Worm (Caenorhabditis elegans): ENCODE results near the gene paml-1.

paml-1 gene

ce11 chrIII:10248441-10249137 lies 14.7 kb upstream of the paml-1 start, which contains the start of the genes div-1 and cor-1:
div-1 (minus strand) TSS chrIII:10248559.
cor-1 (plus strand) TSS chrIII:10249111.
- TF ChIP-seq elt-1 (tag; optimal IDR thresholded peaks at IDR 0.05): no peak
- no peak for TF ChIP-seq blmp-1 (tag; optimal IDR thresholded peaks at IDR 0.05; ENCODE audit: insufficient read depth)
- no peak for TF ChIP-seq ceh-16 (tag; optimal IDR thresholded peaks at IDR 0.05)
- no peak for TF ChIP-seq snpc-4 (tag; optimal IDR thresholded peaks at IDR 0.05)
- peak; percentile 16 for TF ChIP-seq lin-13 (GFP tag; optimal IDR thresholded peaks at IDR 0.05)
- TF ChIP-seq lin-11 (tag; optimal IDR thresholded peaks at IDR 0.05): no peak
- no peak for TF ChIP-seq aly-2 (tag; optimal IDR thresholded peaks at IDR 0.05)
- TF ChIP-seq egl-27 (tag; optimal IDR thresholded peaks at IDR 0.05): no peak
- peak; percentile 56 for TF ChIP-seq unc-55 (GFP tag; optimal IDR thresholded peaks at IDR 0.05)
- TF ChIP-seq ceh-82 (tag; optimal IDR thresholded peaks at IDR 0.05): no peak
- TF ChIP-seq Y55F3AM.14 (GFP tag; optimal IDR thresholded peaks at IDR 0.05): no peak
- no peak for TF ChIP-seq mab-5 (tag; optimal IDR thresholded peaks at IDR 0.05)
- TF ChIP-seq lsy-2 (tag; optimal IDR thresholded peaks at IDR 0.05): peak in 1 of 2 experiments; percentile 60
- TF ChIP-seq nhr-237 (tag; optimal IDR thresholded peaks at IDR 0.05): no peak
- TF ChIP-seq nhr-12 (tag; optimal IDR thresholded peaks at IDR 0.05): no peak
- no peak for TF ChIP-seq ztf-4 (tag; optimal IDR thresholded peaks at IDR 0.05)
- no peak for TF ChIP-seq dmd-4 (tag; optimal IDR thresholded peaks at IDR 0.05)
- no peak for TF ChIP-seq ztf-1 (GFP tag; conservative IDR thresholded peaks at IDR 0.05)
- TF ChIP-seq C34F6.9 (tag; optimal IDR thresholded peaks at IDR 0.05): peak; percentile 38
- TF ChIP-seq elt-3 (tag; optimal IDR thresholded peaks at IDR 0.05): no peak
- no peak for TF ChIP-seq sma-9 (GFP tag; optimal IDR thresholded peaks at IDR 0.05)
- TF ChIP-seq sma-9 (tag; optimal IDR thresholded peaks at IDR 0.05): no peak
- TF ChIP-seq gmeb-1 (tag; optimal IDR thresholded peaks at IDR 0.05): peak; percentile 86
- TF ChIP-seq R02D3.7 (tag; optimal IDR thresholded peaks at IDR 0.05): no peak
- TF ChIP-seq nhr-10 (tag; optimal IDR thresholded peaks at IDR 0.05): no peak
- peak; percentile 5 for TF ChIP-seq F13H6.1 (tag; optimal IDR thresholded peaks at IDR 0.05)
- TF ChIP-seq nhr-11 (tag; optimal IDR thresholded peaks at IDR 0.05): no peak
- TF ChIP-seq unc-62 (GFP tag; optimal IDR thresholded peaks at IDR 0.05): no peak
- TF ChIP-seq zag-1 (tag; optimal IDR thresholded peaks at IDR 0.05): no peak
- no peak for TF ChIP-seq nhr-23 (tag; optimal IDR thresholded peaks at IDR 0.05)
- no peak for TF ChIP-seq nhr-21 (tag; optimal IDR thresholded peaks at IDR 0.05)
- TF ChIP-seq ZK546.5 (tag; optimal IDR thresholded peaks at IDR 0.05): no peak
- peak; percentile 10 for TF ChIP-seq sma-3 (GFP tag; optimal IDR thresholded peaks at IDR 0.05)
- no peak for TF ChIP-seq unc-39 (tag; optimal IDR thresholded peaks at IDR 0.05)
- TF ChIP-seq nhr-25 (tag; optimal IDR thresholded peaks at IDR 0.05): no peak
- no peak for TF ChIP-seq lin-39 (tag; optimal IDR thresholded peaks at IDR 0.05)
- TF ChIP-seq ama-1 (optimal IDR thresholded peaks at IDR 0.05): no peak
- TF ChIP-seq nhr-129 (tag; optimal IDR thresholded peaks at IDR 0.05): peak; percentile 15
- TF ChIP-seq sem-4 (tag; optimal IDR thresholded peaks at IDR 0.05): no peak
- TF ChIP-seq crh-2 (tag; optimal IDR thresholded peaks at IDR 0.05): peak; percentile 37
- no peak for TF ChIP-seq mdl-1 (tag; optimal IDR thresholded peaks at IDR 0.05)
- TF ChIP-seq skn-1 (tag; optimal IDR thresholded peaks at IDR 0.05): no peak
- TF ChIP-seq peb-1 (tag; optimal IDR thresholded peaks at IDR 0.05): no peak
- TF ChIP-seq alr-1 (tag; optimal IDR thresholded peaks at IDR 0.05): no peak
- TF ChIP-seq fos-1 (tag; optimal IDR thresholded peaks at IDR 0.05): no peak
- no peak for TF ChIP-seq ztf-11 (tag; optimal IDR thresholded peaks at IDR 0.05)
- TF ChIP-seq nhr-6 (tag; optimal IDR thresholded peaks at IDR 0.05): no peak
- no peak for TF ChIP-seq nhr-77 (tag; optimal IDR thresholded peaks at IDR 0.05)
- no peak for TF ChIP-seq mbf-1 (tag; optimal IDR thresholded peaks at IDR 0.05)

Measured in whole organism, L2 larva.